Worm (Caenorhabditis elegans) whole organism, L1 larva: Measurements from ENCODE around the gene ccdc-149.

Source experiments
- alr-1 ChIP-seq: fragments of 200-800 bp; sonication (Bioruptor generic); optimal IDR thresholded peaks from 2 replicates; lab custom pipeline; 2018; ENCODE audit warnings: borderline replicate concordance, mild to moderate bottlenecking, missing genetic modification characterization, missing compliant biosample characterization
- blmp-1 ChIP-seq: fragments of 150-350 bp; optimal IDR thresholded peaks from 2 replicates; lab custom pipeline; 2014; ENCODE audit warnings: missing biosample characterization, missing genetic modification characterization
- ceh-63 ChIP-seq: fragments of 200-800 bp; sonication (Bioruptor generic); optimal IDR thresholded peaks from 2 replicates; lab custom pipeline; 2018; ENCODE audit warnings: mild to moderate bottlenecking, missing genetic modification characterization, missing compliant biosample characterization
- dsc-1 ChIP-seq: sonication (generic microtip); optimal IDR thresholded peaks from 2 replicates; lab custom pipeline; 2016; ENCODE audit warnings: mild to moderate bottlenecking, missing genetic modification characterization, missing compliant biosample characterization
- elt-2 ChIP-seq: sonication (generic microtip); optimal IDR thresholded peaks from 2 replicates; lab custom pipeline; 2016; ENCODE audit warnings: missing genetic modification characterization, mild to moderate bottlenecking, inconsistent platforms, missing compliant biosample characterization, missing genetic modification reagents
- elt-3 ChIP-seq, 6 experiments: fragments of 150-350 bp in 1 of 6; sonication (generic microtip); optimal IDR thresholded peaks; 2 replicates each; lab custom pipeline; 2017 to 2018; ENCODE audit warnings: missing biosample characterization in 6 of 6, missing genetic modification characterization in 6 of 6, inconsistent platforms in 1 of 6
- lin-14 ChIP-seq: fragments of 200-800 bp; sonication (Bioruptor generic); optimal IDR thresholded peaks from 2 replicates; lab custom pipeline; 2018; ENCODE audit warnings: mild to moderate bottlenecking, missing genetic modification characterization, moderate library complexity, missing compliant biosample characterization
- lsy-2 ChIP-seq, 2 experiments: fragments of 150-350 bp; optimal IDR thresholded peaks; 2 replicates each; lab custom pipeline; 2014; ENCODE audit warnings: missing biosample characterization in 2 of 2, missing genetic modification characterization in 2 of 2
- mab-9 ChIP-seq: fragments of 200-800 bp; sonication (Bioruptor generic); IDR thresholded peaks from 2 replicates; pipeline ENCODE4 v1.3.6; 2022; ENCODE audit warnings: missing genetic modification reagents, missing genetic modification characterization, missing compliant biosample characterization
- mef-2 ChIP-seq: fragments of 150-350 bp; optimal IDR thresholded peaks from 2 replicates; lab custom pipeline; 2014; ENCODE audit warnings: missing biosample characterization, missing genetic modification characterization
- mep-1 ChIP-seq: fragments of 150-350 bp; optimal IDR thresholded peaks from 2 replicates; lab custom pipeline; 2014; ENCODE audit warnings: missing biosample characterization, missing genetic modification characterization
- nhr-237 ChIP-seq: fragments of 150-350 bp; optimal IDR thresholded peaks from 2 replicates; lab custom pipeline; 2014; ENCODE audit warnings: missing biosample characterization, missing genetic modification characterization
- nhr-85 ChIP-seq: sonication (generic microtip); peaks from one replicate; lab custom pipeline; 2016; ENCODE audit warnings: missing genetic modification characterization, inconsistent platforms, missing compliant biosample characterization
- snu-23 ChIP-seq: sonication (generic microtip); optimal IDR thresholded peaks from 2 replicates; lab custom pipeline; 2016; ENCODE audit warnings: missing genetic modification characterization, missing compliant biosample characterization
- sox-4 ChIP-seq: sonication (generic microtip); optimal IDR thresholded peaks from 2 replicates; lab custom pipeline; 2016; ENCODE audit warnings: missing genetic modification characterization, missing compliant biosample characterization
- zag-1 ChIP-seq: fragments of 150-350 bp; optimal IDR thresholded peaks from 2 replicates; lab custom pipeline; 2014; ENCODE audit warnings: missing biosample characterization, missing genetic modification characterization
- ztf-11 ChIP-seq, 2 experiments: sonication (generic microtip); optimal IDR thresholded peaks; 2 replicates each; lab custom pipeline; 2016 to 2017; ENCODE audit warnings: missing genetic modification characterization in 2 of 2, missing biosample characterization in 1 of 2, missing compliant biosample characterization in 1 of 2

Gene ccdc-149

DNA sequence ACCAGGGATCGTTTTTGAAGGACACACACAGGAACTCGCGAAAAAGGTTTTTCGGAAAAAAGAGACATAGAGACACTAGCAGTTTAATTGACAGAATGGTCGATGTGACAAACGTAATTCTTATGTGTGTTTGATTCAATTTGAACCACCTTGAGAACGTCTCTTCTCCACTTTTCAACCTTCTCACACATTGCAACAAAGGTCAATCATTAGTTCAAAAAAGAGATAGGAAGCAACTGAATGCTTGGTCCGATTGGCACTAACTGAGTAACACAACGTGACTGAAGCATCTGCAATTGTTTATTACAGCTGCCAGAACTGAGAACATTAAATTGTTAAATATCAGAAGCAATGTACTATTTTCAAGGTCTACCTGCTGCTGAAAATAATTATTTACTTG lies 49.1 kb downstream of the ccdc-149 start:
- peak; percentile 17 for TF ChIP-seq snu-23
- TF ChIP-seq dsc-1 (tag; lab: Kevin White, UChicago) = peak; percentile 13
- TF ChIP-seq nhr-85 (tag; lab: Kevin White, UChicago) = peak; percentile 68
- peak; percentile 85 for TF ChIP-seq lin-14
- peak; percentile 46 for TF ChIP-seq mep-1 (tag; lab: Kevin White, UChicago)
- TF ChIP-seq lsy-2 (tag; optimal IDR thresholded peaks at IDR 0.05; lab: Kevin White, UChicago) = peak in 1 of 2 experiments; percentile 16
- no peak for TF ChIP-seq nhr-237 (tag; lab: Kevin White, UChicago)
- no peak for TF ChIP-seq ceh-63 (GFP tag; lab: Kevin White, UChicago)
- TF ChIP-seq mef-2 (tag; lab: Kevin White, UChicago) = no peak
- no peak for TF ChIP-seq elt-3 (tag; optimal IDR thresholded peaks at IDR 0.05; lab: Kevin White, UChicago)
- TF ChIP-seq mab-9 (GFP tag; lab: Robert Waterston, UW) = no peak
- TF ChIP-seq alr-1 = no peak

DNA sequence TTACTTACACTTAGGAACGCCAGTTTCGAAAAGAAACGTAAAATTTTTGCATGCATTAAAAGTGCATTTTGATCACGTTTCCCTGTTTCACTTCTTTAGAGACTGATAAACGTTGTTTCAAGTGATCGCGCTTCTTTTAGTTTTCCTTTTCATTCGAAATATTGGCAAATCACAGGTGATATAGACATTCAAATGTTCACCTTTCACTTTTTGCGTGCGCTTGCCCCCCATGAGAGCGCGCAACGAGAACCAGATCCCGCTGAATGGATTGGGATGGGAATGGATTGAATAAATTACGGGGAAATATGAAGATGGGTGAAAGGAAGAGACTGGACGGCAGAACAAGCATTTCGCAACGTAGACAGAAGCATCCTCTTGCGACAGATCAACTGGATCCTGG lies 49.7 kb downstream of the ccdc-149 start:
- peak; percentile 97 for TF ChIP-seq blmp-1 (tag; lab: Kevin White, UChicago)
- TF ChIP-seq ztf-11 (tag; optimal IDR thresholded peaks at IDR 0.05; lab: Kevin White, UChicago) = no peak
- TF ChIP-seq elt-2 (tag; lab: Kevin White, UChicago) = peak; percentile 11
- TF ChIP-seq zag-1 (tag; lab: Kevin White, UChicago) = no peak
- TF ChIP-seq sox-4 (tag; lab: Kevin White, UChicago) = no peak
